Worm (Caenorhabditis elegans): ENCODE results near the gene T25D1.1.

ce11 chrX:16558117-16558516 lies 38.5 kb downstream of the T25D1.1 start, which contains the start of gene K08B5.1:
- TF ChIP-seq sea-2 (GFP tag; IDR thresholded peaks at IDR 0.05) (no peak), bed-2 (GFP tag; IDR thresholded peaks at IDR 0.05) (no peak), ceh-58 (GFP tag; IDR thresholded peaks at IDR 0.05) (no peak), akir-1 (GFP tag; optimal IDR thresholded peaks at IDR 0.05) (no peak), nfya-1 (tag; optimal IDR thresholded peaks at IDR 0.05; ENCODE audit: borderline replicate concordance, insufficient read depth) (no peak), hsf-1 (GFP tag; IDR thresholded peaks at IDR 0.05) (no peak), die-1 (tag; optimal IDR thresholded peaks at IDR 0.05) (no peak)

All from whole organism, young adult.